Fruit fly (Drosophila melanogaster): ENCODE measurements around the gene Hira.

Hira gene

DNA sequence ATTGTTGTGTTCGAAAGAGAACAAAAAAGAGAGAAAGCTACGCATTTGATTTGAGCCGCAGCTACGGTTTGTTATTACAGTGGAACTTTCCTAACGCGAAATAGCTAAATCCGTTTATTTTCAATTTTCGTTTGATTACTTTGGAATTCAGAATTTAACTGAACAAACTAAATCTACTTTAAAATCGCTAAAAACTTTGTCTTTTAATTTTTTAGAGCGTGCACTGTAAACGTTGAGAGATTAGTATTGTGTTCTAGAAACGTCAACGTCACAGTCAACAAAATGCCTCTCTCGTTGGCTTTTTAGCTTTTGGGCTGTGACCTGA is 29.2 kb upstream of the Hira start (continued):
- TF ChIP-seq CG8478 (optimal IDR thresholded peaks at IDR 0.05): no peak
- TF ChIP-seq tx (GFP tag; optimal IDR thresholded peaks at IDR 0.05): peak; percentile 30
- peak; percentile 48 for TF ChIP-seq CG15011 (GFP tag; optimal IDR thresholded peaks at IDR 0.05)
- TF ChIP-seq CG11085 (GFP tag; IDR thresholded peaks at IDR 0.05): peak; percentile 57; the same call in 1 of the 2 replicates
- no peak for TF ChIP-seq Hr39 (optimal IDR thresholded peaks at IDR 0.05)
- TF ChIP-seq br (optimal IDR thresholded peaks at IDR 0.05): no peak
- TF ChIP-seq Gug (GFP tag; IDR thresholded peaks at IDR 0.05): peak; percentile 65; the same call in 3 of the 4 replicates
- no peak for TF ChIP-seq Abd-B (GFP tag; optimal IDR thresholded peaks at IDR 0.05)
- TF ChIP-seq btn (GFP tag; optimal IDR thresholded peaks at IDR 0.05): no peak
- no peak for TF ChIP-seq danr (GFP tag; IDR thresholded peaks at IDR 0.05)
- peak; percentile 82 for TF ChIP-seq gsb (GFP tag; IDR thresholded peaks at IDR 0.05)
- peak; percentile 28 for TF ChIP-seq CG17568 (GFP tag; optimal IDR thresholded peaks at IDR 0.05)
- peak; percentile 83 for TF ChIP-seq CG34422 (GFP tag; IDR thresholded peaks at IDR 0.05)
- peak; percentile 75 for TF ChIP-seq stc (GFP tag; IDR thresholded peaks at IDR 0.05)
- TF ChIP-seq E2f1 (GFP tag; IDR thresholded peaks at IDR 0.05): peak; percentile 67
- 0 out of 2 replicates have a peak, but pooled peaks have one; percentile 13 for TF ChIP-seq klu (GFP tag; IDR thresholded peaks at IDR 0.05)
- TF ChIP-seq CG11696 (GFP tag; IDR thresholded peaks at IDR 0.05): peak; percentile 56; the same call in 1 of the 2 replicates
- no peak for TF ChIP-seq lbe (GFP tag; optimal IDR thresholded peaks at IDR 0.05)
- peak; percentile 73 for TF ChIP-seq CG10366 (GFP tag; IDR thresholded peaks at IDR 0.05)
- no peak for TF ChIP-seq CG6765 (GFP tag; optimal IDR thresholded peaks at IDR 0.05)
- peak; percentile 16 for TF ChIP-seq Six4 (GFP tag; optimal IDR thresholded peaks at IDR 0.05)
- TF ChIP-seq exex (tag; optimal IDR thresholded peaks at IDR 0.05): no peak
- TF ChIP-seq bcd (GFP tag; optimal IDR thresholded peaks at IDR 0.05): peak; percentile 65
- TF ChIP-seq Ets97D (GFP tag; optimal IDR thresholded peaks at IDR 0.05): no peak
- no peak for TF ChIP-seq pfk (GFP tag; optimal IDR thresholded peaks at IDR 0.05)
- TF ChIP-seq E2f2 (GFP tag; IDR thresholded peaks at IDR 0.05): peak; percentile 49
- peak; percentile 15 for TF ChIP-seq CG8281 (tag; optimal IDR thresholded peaks at IDR 0.05)
- no peak for TF ChIP-seq Opbp (GFP tag; IDR thresholded peaks at IDR 0.05; ENCODE audit: partially characterized antibody)
- peak; percentile 1 for TF ChIP-seq ab (GFP tag; optimal IDR thresholded peaks at IDR 0.05)
- peak; percentile 59 for TF ChIP-seq Oli (tag; optimal IDR thresholded peaks at IDR 0.05)
- peak in 1 of 3 experiments; percentile 17 for TF ChIP-seq lola (GFP tag; optimal IDR thresholded peaks at IDR 0.05)
- TF ChIP-seq CG8388 (GFP tag; optimal IDR thresholded peaks at IDR 0.05): peak; percentile 66
- 0 out of 3 replicates have a peak, but pooled peaks have one; percentile 57 for TF ChIP-seq CG2199 (GFP tag; IDR thresholded peaks at IDR 0.05)
- peak; percentile 19 for TF ChIP-seq salm (tag; optimal IDR thresholded peaks at IDR 0.05)
- TF ChIP-seq cg (GFP tag; optimal IDR thresholded peaks at IDR 0.05): no peak
- peak; percentile 80 for TF ChIP-seq Drgx (GFP tag; IDR thresholded peaks at IDR 0.05)
- TF ChIP-seq al (GFP tag; IDR thresholded peaks at IDR 0.05): peak; percentile 65
- no peak for TF ChIP-seq CG7745 (tag; optimal IDR thresholded peaks at IDR 0.05)
- peak; percentile 75 for TF ChIP-seq zfh2 (GFP tag; optimal IDR thresholded peaks at IDR 0.05)
- TF ChIP-seq CG17912 (GFP tag; optimal IDR thresholded peaks at IDR 0.05): no peak
- no peak for TF ChIP-seq CG17612 (GFP tag; IDR thresholded peaks at IDR 0.05)
- TF ChIP-seq fd96Cb (tag; optimal IDR thresholded peaks at IDR 0.05): peak; percentile 59
- TF ChIP-seq chn (GFP tag; optimal IDR thresholded peaks at IDR 0.05): peak; percentile 41
- TF ChIP-seq vnd (GFP tag; IDR thresholded peaks at IDR 0.05; ENCODE audit: partially characterized antibody): no peak
- no peak for TF ChIP-seq twi (tag; optimal IDR thresholded peaks at IDR 0.05)
- peak; percentile 48; the same call in 1 of the 3 replicates for TF ChIP-seq CG3726 (GFP tag; IDR thresholded peaks at IDR 0.05)
- TF ChIP-seq oc (tag; optimal IDR thresholded peaks at IDR 0.05): peak; percentile 77
- peak; percentile 40 for TF ChIP-seq ssp (GFP tag; IDR thresholded peaks at IDR 0.05)
- no peak for TF ChIP-seq tll (GFP tag; optimal IDR thresholded peaks at IDR 0.05)
- TF ChIP-seq CG2875 (GFP tag; optimal IDR thresholded peaks at IDR 0.05): peak; percentile 2
- TF ChIP-seq yki (optimal IDR thresholded peaks at IDR 0.05): no peak
- TF ChIP-seq so (GFP tag; IDR thresholded peaks at IDR 0.05): peak; percentile 75; the same call in 2 of the 3 replicates
- peak; percentile 45 for TF ChIP-seq org-1 (GFP tag; optimal IDR thresholded peaks at IDR 0.05)
